Fruit fly (Drosophila melanogaster) S2 (cell line): ENCODE results near the gene RpS25.

Source experiments
- CG8478 ChIP-seq: fragments of >200 bp; optimal IDR thresholded peaks from 2 replicates; lab custom pipeline; 2018
- CTCF ChIP-seq, 2 experiments: fragments of >200 bp; optimal IDR thresholded peaks; 2 replicates each; lab custom pipeline; 2018

- TF ChIP-seq CG8478 (lab: Kevin White, UChicago) = no peak
- no peak for TF ChIP-seq CTCF (optimal IDR thresholded peaks at IDR 0.05; lab: Kevin White, UChicago)
Measured at dm6 chr3R:11167931-11168465, 48.1 kb downstream of the RpS25 start, which contains the start of gene Ugt35E2.
